Fruit fly (Drosophila melanogaster): ENCODE measurements around the gene CG14537.

- TF ChIP-seq kay (GFP tag; ENCODE audit: borderline replicate concordance), result no peak
- TF ChIP-seq CG33017 (tag; optimal IDR thresholded peaks at IDR 0.05), result no peak
- no peak for TF ChIP-seq cnc (optimal IDR thresholded peaks at IDR 0.05)
- no peak for TF ChIP-seq Hr96 (GFP tag; optimal IDR thresholded peaks at IDR 0.05)
- TF ChIP-seq toe (GFP tag; optimal IDR thresholded peaks at IDR 0.05), result no peak
- no peak for TF ChIP-seq CG5204 (GFP tag; optimal IDR thresholded peaks at IDR 0.05)
- TF ChIP-seq ovo (GFP tag; optimal IDR thresholded peaks at IDR 0.05), result no peak
- TF ChIP-seq Mnt (GFP tag; optimal IDR thresholded peaks at IDR 0.05), result no peak
- TF ChIP-seq CG7101 (tag; optimal IDR thresholded peaks at IDR 0.05), result no peak
- TF ChIP-seq bab1 (GFP tag; optimal IDR thresholded peaks at IDR 0.05), result no peak
- TF ChIP-seq Clk (GFP tag; optimal IDR thresholded peaks at IDR 0.05), result no peak
Observed at dm6 chr2L:7841244-7841643, 992 bp downstream of the CG14537 start.

All from whole organism, adult.